Worm (Caenorhabditis elegans) whole organism, young adult: ENCODE measurements around the gene clec-88.

Source experiments
- B0261.1 ChIP-seq: sonication (generic microtip); optimal IDR thresholded peaks from 2 replicates; lab custom pipeline; 2016; ENCODE audit warnings: mild to moderate bottlenecking, missing genetic modification characterization, moderate library complexity, missing compliant biosample characterization
- ZK185.1 ChIP-seq: sonication (generic microtip); optimal IDR thresholded peaks from 2 replicates; lab custom pipeline; 2016; ENCODE audit warnings: mild to moderate bottlenecking, missing genetic modification characterization, missing compliant biosample characterization; ENCODE audit not compliant: poor library complexity, severe bottlenecking
- rpc-1 ChIP-seq, 2 experiments: fragments of 150-350 bp in 1 of 2; sonication (generic microtip) in 1 of 2; optimal IDR thresholded peaks; 2 replicates each; lab custom pipeline; 2014 to 2018; ENCODE audit warnings: missing biosample characterization in 1 of 2, missing genetic modification characterization in 1 of 2, missing genetic modification reagents in 1 of 2, missing genotype in 1 of 2
- snpc-1.3 ChIP-seq: sonication (generic microtip); optimal IDR thresholded peaks from 2 replicates; lab custom pipeline; 2017; ENCODE audit warnings: missing genetic modification characterization, mild to moderate bottlenecking, missing compliant biosample characterization, antibody characterized with exemption, moderate library complexity, missing genotype, missing genetic modification reagents; ENCODE audit not compliant: insufficient read depth
- ztf-25 ChIP-seq: fragments of 200-800 bp; sonication (Bioruptor generic); IDR thresholded peaks from 2 replicates; pipeline ENCODE4 v1.3.6; 2022; ENCODE audit warnings: missing genetic modification reagents, missing genetic modification characterization, missing compliant biosample characterization

- TF ChIP-seq ZK185.1 (tag; lab: Kevin White, UChicago), result no peak
- no peak for TF ChIP-seq B0261.1 (tag; lab: Kevin White, UChicago)
- no peak for TF ChIP-seq ztf-25 (GFP tag; lab: Robert Waterston, UW)
- TF ChIP-seq snpc-1.3 (tag; lab: Kevin White, UChicago), result no peak
- TF ChIP-seq rpc-1 (optimal IDR thresholded peaks at IDR 0.05; lab: Kevin White, UChicago), result no peak
- no peak for TF ChIP-seq rpc-1 (tag; optimal IDR thresholded peaks at IDR 0.05; lab: Kevin White, UChicago)
Measured at ce11 chrII:6343893-6344292, 21.6 kb upstream of the clec-88 start, which contains the start of gene txt-18.
